Fruit fly (Drosophila melanogaster) whole organism, wandering third instar larva: Measurements from ENCODE around the gene CG6739.

Experiments
- Dif ChIP-seq: fragments of 200-275, 200-300 bp; sonication (Bioruptor generic); optimal IDR thresholded peaks from 2 replicates; lab custom pipeline; 2018; ENCODE audit warnings: missing biosample characterization, missing genetic modification characterization; ENCODE audit not compliant: partially characterized antibody
- GATAd ChIP-seq: sonication (Bioruptor generic); optimal IDR thresholded peaks from 2 replicates; lab custom pipeline; 2016; ENCODE audit warnings: missing biosample characterization, missing genetic modification characterization
- Hr78 ChIP-seq: fragments of >200 bp; optimal IDR thresholded peaks from 2 replicates; lab custom pipeline; 2017; ENCODE audit warnings: missing biosample characterization, missing genetic modification characterization
- Vsx2 ChIP-seq: fragments of 200-300, 225-300 bp; sonication (Bioruptor generic); optimal IDR thresholded peaks from 2 replicates; lab custom pipeline; 2018; ENCODE audit warnings: missing biosample characterization, missing genetic modification characterization; ENCODE audit not compliant: partially characterized antibody
- dsf ChIP-seq: sonication (Bioruptor generic); optimal IDR thresholded peaks from 2 replicates; lab custom pipeline; 2016; ENCODE audit warnings: missing biosample characterization, missing genetic modification characterization, borderline replicate concordance
- ey ChIP-seq: fragments of 200-800 bp; sonication (Bioruptor generic); optimal IDR thresholded peaks from 2 replicates; lab custom pipeline; 2016; ENCODE audit warnings: missing biosample characterization, missing genetic modification characterization
- foxo ChIP-seq, 2 experiments: fragments of 200-800 bp; sonication (Bioruptor generic); optimal IDR thresholded peaks; 2 replicates in 1 of 2; 3 replicates in 1 of 2; lab custom pipeline; 2016 to 2017; ENCODE audit warnings: missing biosample characterization in 2 of 2, missing genetic modification characterization in 2 of 2
- fru ChIP-seq: fragments of 200-800 bp; sonication (Bioruptor generic); optimal IDR thresholded peaks from 3 replicates; lab custom pipeline; 2016; ENCODE audit warnings: missing biosample characterization, mild to moderate bottlenecking, missing genetic modification characterization
- lola ChIP-seq: fragments of >200 bp; optimal IDR thresholded peaks from 2 replicates; lab custom pipeline; 2017; ENCODE audit warnings: missing biosample characterization, missing genetic modification characterization
- pan ChIP-seq: fragments of >200 bp; optimal IDR thresholded peaks from 2 replicates; lab custom pipeline; 2017
- psq ChIP-seq: fragments of 200-800 bp; sonication (Bioruptor generic); optimal IDR thresholded peaks from 3 replicates; lab custom pipeline; 2017; ENCODE audit warnings: missing biosample characterization, mild to moderate bottlenecking, missing genetic modification characterization, moderate library complexity
- sv ChIP-seq: fragments of 200-800 bp; sonication (Bioruptor generic); optimal IDR thresholded peaks from 3 replicates; lab custom pipeline; 2016; ENCODE audit warnings: missing biosample characterization, missing genetic modification characterization
- usp ChIP-seq: fragments of >200 bp; optimal IDR thresholded peaks from 2 replicates; lab custom pipeline; 2017; ENCODE audit warnings: missing biosample characterization, missing genetic modification characterization
- woc ChIP-seq: sonication (Bioruptor generic); optimal IDR thresholded peaks from 2 replicates; lab custom pipeline; 2016; ENCODE audit warnings: missing biosample characterization, mild to moderate bottlenecking, missing genetic modification characterization

DNA sequence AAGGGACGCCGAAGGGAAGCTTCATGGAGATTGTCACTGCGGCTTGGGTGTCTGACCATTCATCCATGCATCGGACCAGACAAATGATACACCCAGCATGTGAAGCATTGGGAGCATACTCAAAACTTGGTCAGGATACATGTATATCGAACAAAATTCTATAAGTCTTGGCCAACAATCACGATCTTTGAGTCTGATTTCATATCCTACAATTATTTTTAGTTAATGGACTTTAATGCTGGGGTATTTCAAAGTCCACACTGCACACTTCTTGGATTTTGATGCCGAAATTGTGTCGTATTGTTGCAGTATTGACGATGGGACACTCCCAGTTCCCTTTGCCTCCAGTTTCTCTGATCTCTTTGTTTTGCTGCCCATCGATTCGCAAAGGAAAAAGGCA lies 11.0 kb downstream of the CG6739 start:
- peak; percentile 53 for TF ChIP-seq ey (GFP tag; lab: Kevin White, UChicago)
- no peak for TF ChIP-seq Hr78 (GFP tag; lab: Kevin White, UChicago)
- TF ChIP-seq lola (GFP tag; lab: Kevin White, UChicago): no peak
- TF ChIP-seq foxo (GFP tag; optimal IDR thresholded peaks at IDR 0.05; lab: Kevin White, UChicago): peak in 1 of 2 experiments; percentile 49
- TF ChIP-seq woc (GFP tag; lab: Kevin White, UChicago): peak; percentile 65
- no peak for TF ChIP-seq dsf
- TF ChIP-seq fru (GFP tag; lab: Kevin White, UChicago): peak; percentile 66
- peak; percentile 51 for TF ChIP-seq psq
- TF ChIP-seq pan (lab: Kevin White, UChicago): no peak
- no peak for TF ChIP-seq GATAd (GFP tag; lab: Kevin White, UChicago)
- TF ChIP-seq usp (GFP tag; lab: Kevin White, UChicago): no peak
- TF ChIP-seq sv: no peak
- TF ChIP-seq Dif: no peak
- no peak for TF ChIP-seq Vsx2 (GFP tag; lab: Kevin White, UChicago)
